Fruit fly (Drosophila melanogaster): Measurements from ENCODE around the gene Ddc.

Gene Ddc

DNA sequence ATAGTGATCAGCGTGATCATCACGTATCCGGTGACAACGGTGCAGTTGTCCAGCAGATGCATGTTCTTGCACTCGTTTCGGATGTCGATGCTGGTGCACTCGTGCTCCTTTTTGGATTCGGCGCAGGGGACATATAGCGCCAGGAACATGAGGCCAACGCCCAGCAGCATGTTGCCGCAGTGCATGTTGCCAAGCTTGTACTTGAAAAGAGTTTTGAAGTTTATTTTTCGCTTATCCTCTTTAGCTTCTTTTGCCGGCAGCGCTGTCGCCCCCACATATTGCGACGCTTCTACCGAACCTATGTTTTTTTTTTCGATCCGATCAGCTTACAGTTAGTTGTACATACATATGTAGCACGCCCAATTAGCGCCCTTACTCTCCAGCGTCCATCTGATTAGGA is 51.7 kb downstream of the Ddc start:
- no peak for TF ChIP-seq noc (tag; optimal IDR thresholded peaks at IDR 0.05)
